Worm (Caenorhabditis elegans): Measurements from ENCODE around the gene rfc-1.

DNA sequence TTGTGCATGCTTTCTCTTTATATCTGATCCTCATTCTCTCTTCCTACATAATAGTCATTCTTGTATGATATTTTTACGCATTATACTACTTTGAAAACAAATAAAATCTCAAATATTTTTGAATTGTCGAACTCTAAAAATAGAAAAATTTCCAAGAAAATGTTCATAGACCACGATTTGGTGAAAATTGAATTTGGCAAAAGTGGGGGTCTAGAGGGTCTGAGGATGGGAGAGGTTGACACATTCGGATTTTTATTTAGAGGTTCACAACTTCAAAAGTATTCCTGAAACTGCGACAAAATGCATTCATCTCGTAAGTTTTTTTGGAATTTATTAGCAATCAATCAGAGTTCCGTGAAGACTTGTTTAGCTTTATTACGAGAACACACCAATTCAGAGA, 45.8 kb downstream of the rfc-1 start, which contains the start of gene glb-22:
- TF ChIP-seq R02D3.7 (tag; optimal IDR thresholded peaks at IDR 0.05) (no peak), sma-3 (GFP tag; optimal IDR thresholded peaks at IDR 0.05) (no peak), C34F6.9 (tag; optimal IDR thresholded peaks at IDR 0.05) (no peak), Y55F3AM.14 (GFP tag; optimal IDR thresholded peaks at IDR 0.05) (no peak), ama-1 (optimal IDR thresholded peaks at IDR 0.05) (no peak), nhr-11 (tag; optimal IDR thresholded peaks at IDR 0.05) (no peak), elt-3 (tag; optimal IDR thresholded peaks at IDR 0.05) (no peak), lsy-2 (tag; optimal IDR thresholded peaks at IDR 0.05) (no peak), fos-1 (tag; optimal IDR thresholded peaks at IDR 0.05) (no peak), nhr-77 (tag; optimal IDR thresholded peaks at IDR 0.05) (no peak), snpc-4 (tag; optimal IDR thresholded peaks at IDR 0.05) (no peak), unc-62 (GFP tag; optimal IDR thresholded peaks at IDR 0.05) (no peak), unc-55 (GFP tag; optimal IDR thresholded peaks at IDR 0.05) (no peak)

Measured in whole organism, L2 larva.